Fruit fly (Drosophila melanogaster): ENCODE results near the gene CG43725.
A peak's percentile ranks its signal among the peaks of the same experiment; 100 is the strongest.

CG43725 gene

DNA sequence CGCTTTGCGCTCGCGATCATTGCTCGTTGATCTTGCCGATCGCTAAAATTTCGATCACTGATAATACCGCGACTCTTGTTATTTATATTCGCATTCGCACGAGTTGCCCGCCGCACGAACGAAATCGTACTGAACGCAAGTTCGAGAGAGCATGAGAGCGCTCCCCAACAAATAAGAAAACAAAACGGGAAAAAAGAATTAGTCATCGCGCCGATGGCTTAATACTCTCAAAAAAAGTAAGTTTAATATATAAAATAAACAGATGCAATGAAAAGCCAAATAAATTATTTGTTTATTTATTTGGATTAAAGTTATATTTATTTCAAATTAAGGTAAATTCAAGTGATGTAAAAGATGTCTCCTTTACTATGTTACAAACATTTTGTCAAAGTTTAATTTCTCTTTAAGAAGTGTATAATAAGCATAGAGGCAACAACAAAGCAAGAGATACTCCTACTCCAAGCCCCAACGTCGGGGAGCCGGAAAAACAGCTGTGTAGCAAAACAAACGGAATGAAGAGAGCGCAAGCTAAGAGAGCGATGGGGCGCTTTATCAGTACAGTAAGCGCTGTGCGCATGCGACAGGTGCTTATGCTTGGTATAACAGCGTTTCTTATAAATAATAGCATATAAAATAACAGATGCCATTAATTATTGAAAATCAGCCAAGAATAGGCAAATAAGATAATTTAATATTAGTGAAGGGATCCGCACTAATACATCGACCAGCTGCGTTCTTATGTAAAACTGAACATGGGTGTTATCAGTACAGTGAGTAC is 17.8 kb upstream of the CG43725 start (continued):
- no peak for TF ChIP-seq bigmax (GFP tag; optimal IDR thresholded peaks at IDR 0.05)
- no peak for TF ChIP-seq inv (GFP tag; IDR thresholded peaks at IDR 0.05; ENCODE audit: partially characterized antibody)
- no peak for TF ChIP-seq CG4854 (GFP tag; optimal IDR thresholded peaks at IDR 0.05)
- peak; percentile 91 for TF ChIP-seq CG3163 (GFP tag; optimal IDR thresholded peaks at IDR 0.05)
- no peak for TF ChIP-seq luna (GFP tag; optimal IDR thresholded peaks at IDR 0.05)
- peak; percentile 46 for TF ChIP-seq Bdp1 (GFP tag; optimal IDR thresholded peaks at IDR 0.05)
- TF ChIP-seq mirr (GFP tag; optimal IDR thresholded peaks at IDR 0.05) = peak; percentile 28
- TF ChIP-seq CG15269 (tag; optimal IDR thresholded peaks at IDR 0.05) = peak; percentile 81
- no peak for TF ChIP-seq CG8478 (optimal IDR thresholded peaks at IDR 0.05)
- TF ChIP-seq CG7745 (tag; optimal IDR thresholded peaks at IDR 0.05) = no peak
- peak; percentile 82 for TF ChIP-seq CG1603 (tag; optimal IDR thresholded peaks at IDR 0.05)
- TF ChIP-seq cas (GFP tag; IDR thresholded peaks at IDR 0.05) = peak; percentile 44; the same call in 1 of the 2 replicates
- peak; percentile 79 for TF ChIP-seq gem (tag; optimal IDR thresholded peaks at IDR 0.05)
- peak; percentile 69 for TF ChIP-seq CG12942 (GFP tag; optimal IDR thresholded peaks at IDR 0.05)
- TF ChIP-seq CG15073 (GFP tag; optimal IDR thresholded peaks at IDR 0.05) = peak; percentile 12
- peak; percentile 57 for TF ChIP-seq HmgZ (tag; optimal IDR thresholded peaks at IDR 0.05)
- peak; percentile 55 for TF ChIP-seq tin (GFP tag; optimal IDR thresholded peaks at IDR 0.05)
- TF ChIP-seq CG10979 (tag; optimal IDR thresholded peaks at IDR 0.05) = peak; percentile 90

DNA sequence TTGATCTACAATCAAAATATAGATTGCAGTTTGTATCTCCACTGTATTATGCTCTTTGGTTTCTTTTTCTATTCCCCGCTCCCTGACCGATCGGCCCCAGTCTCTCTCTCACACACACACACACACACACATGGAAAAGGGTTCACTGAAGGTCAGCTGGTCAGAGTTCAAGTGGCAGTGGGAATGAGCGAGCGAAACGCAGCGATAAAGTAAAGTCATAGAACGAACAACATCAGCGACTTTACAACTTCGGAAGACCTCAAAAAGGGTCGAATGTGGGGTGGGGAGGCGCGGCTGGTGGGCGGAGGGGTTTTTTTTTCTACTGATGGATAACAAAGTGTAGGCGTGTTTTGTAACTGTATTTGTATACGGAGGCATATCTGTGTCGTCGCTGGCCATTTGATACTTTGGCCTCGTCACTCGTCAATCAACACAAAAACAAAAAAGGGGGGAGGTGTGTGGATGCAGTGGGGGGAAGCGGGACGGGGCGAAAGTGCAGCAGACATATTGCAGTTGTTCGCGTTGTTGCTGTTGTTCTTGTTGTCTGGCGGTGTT is 17.1 kb upstream of the CG43725 start:
- TF ChIP-seq chinmo (GFP tag; IDR thresholded peaks at IDR 0.05; ENCODE audit: partially characterized antibody) (peak; percentile 66; the same call in 1 of the 4 replicates), Ets65A (GFP tag) (peak; percentile 14), sr (GFP tag; IDR thresholded peaks at IDR 0.05) (0 out of 3 replicates have a peak, but pooled peaks have one; percentile 61), CG9817 (tag; optimal IDR thresholded peaks at IDR 0.05) (peak; percentile 70), B-H1 (GFP tag; IDR thresholded peaks at IDR 0.05) (no peak), CG9932 (GFP tag; IDR thresholded peaks at IDR 0.05) (0 out of 2 replicates have a peak, but pooled peaks have one; percentile 1), CG30403 (GFP tag; optimal IDR thresholded peaks at IDR 0.05) (peak; percentile 2), sna (GFP tag; IDR thresholded peaks at IDR 0.05; ENCODE audit: partially characterized antibody) (no peak), ranshi (GFP tag; IDR thresholded peaks at IDR 0.05) (no peak), Taf1 (GFP tag; IDR thresholded peaks at IDR 0.05) (0 out of 2 replicates have a peak, but pooled peaks have one; percentile 4), Abd-B (GFP tag; optimal IDR thresholded peaks at IDR 0.05) (no peak), hbn (GFP tag; IDR thresholded peaks at IDR 0.05; ENCODE audit: partially characterized antibody) (no peak), Hr78 (GFP tag; optimal IDR thresholded peaks at IDR 0.05) (peak in 1 of 2 experiments; percentile 100), crol (GFP tag; IDR thresholded peaks at IDR 0.05) (peak; percentile 84), CG1529 (GFP tag; optimal IDR thresholded peaks at IDR 0.05) (peak; percentile 14), CG14667 (GFP tag; IDR thresholded peaks at IDR 0.05) (0 out of 2 replicates have a peak, but pooled peaks have one; percentile 1), kni (GFP tag; optimal IDR thresholded peaks at IDR 0.05) (peak; percentile 47), tio (GFP tag; optimal IDR thresholded peaks at IDR 0.05) (peak; percentile 64), cg (GFP tag; optimal IDR thresholded peaks at IDR 0.05) (peak; percentile 75), CG12299 (tag; optimal IDR thresholded peaks at IDR 0.05) (no peak), ftz-f1 (GFP tag; optimal IDR thresholded peaks at IDR 0.05) (peak; percentile 39), gcm (GFP tag; optimal IDR thresholded peaks at IDR 0.05) (peak; percentile 13), CG3281 (GFP tag; optimal IDR thresholded peaks at IDR 0.05) (no peak), rib (GFP tag; IDR thresholded peaks at IDR 0.05) (0 out of 2 replicates have a peak, but pooled peaks have one; percentile 6), CG2199 (GFP tag; IDR thresholded peaks at IDR 0.05) (no peak), wor (GFP tag; IDR thresholded peaks at IDR 0.05) (0 out of 2 replicates have a peak, but pooled peaks have one; percentile 13), vvl (GFP tag; IDR thresholded peaks at IDR 0.05) (0 out of 2 replicates have a peak, but pooled peaks have one; percentile 15), Sry-β (GFP tag; optimal IDR thresholded peaks at IDR 0.05) (no peak), CG2120 (GFP tag; optimal IDR thresholded peaks at IDR 0.05) (peak; percentile 47), E2f1 (GFP tag; IDR thresholded peaks at IDR 0.05) (0 out of 2 replicates have a peak, but pooled peaks have one; percentile 1)
